Worm (Caenorhabditis elegans): ENCODE data around the gene act-5.
A peak's percentile ranks its signal among the peaks of the same experiment; 100 is the strongest.

act-5 gene

ce11 chrIII:13648540-13648939 lies 42.7 kb upstream of the act-5 start:
- TF ChIP-seq snpc-1.2 (GFP tag; IDR thresholded peaks at IDR 0.05) (no peak), zfp-2 (tag; optimal IDR thresholded peaks at IDR 0.05) (no peak), set-16 (GFP tag; IDR thresholded peaks at IDR 0.05) (peak; percentile 68), php-3 (GFP tag; IDR thresholded peaks at IDR 0.05) (no peak), unc-62 (GFP tag; optimal IDR thresholded peaks at IDR 0.05 in 1 of 2) (peak in 1 of 2 experiments; percentile 42), unc-62 (tag; optimal IDR thresholded peaks at IDR 0.05) (no peak), nhr-102 (tag; optimal IDR thresholded peaks at IDR 0.05) (no peak), ceh-44 (GFP tag; IDR thresholded peaks at IDR 0.05) (0 out of 2 replicates have a peak, but pooled peaks have one; percentile 14), vab-7 (GFP tag; IDR thresholded peaks at IDR 0.05) (no peak), hif-1 (tag; optimal IDR thresholded peaks at IDR 0.05) (no peak), nhr-77 (tag; optimal IDR thresholded peaks at IDR 0.05) (no peak), mxl-3 (GFP tag; optimal IDR thresholded peaks at IDR 0.05) (no peak), ceh-32 (tag; optimal IDR thresholded peaks at IDR 0.05; ENCODE audit: poor library complexity) (no peak)

- peak; percentile 50; the same call in 1 of the 2 replicates for TF ChIP-seq egl-43 (GFP tag; IDR thresholded peaks at IDR 0.05)
- TF ChIP-seq nhr-11 (tag; optimal IDR thresholded peaks at IDR 0.05): no peak
- no peak for TF ChIP-seq ceh-20 (GFP tag; IDR thresholded peaks at IDR 0.05)
- peak; percentile 90 for TF ChIP-seq set-16 (GFP tag; IDR thresholded peaks at IDR 0.05)
- no peak for TF ChIP-seq vab-7 (GFP tag; IDR thresholded peaks at IDR 0.05)
- no peak for TF ChIP-seq mes-2 (tag; optimal IDR thresholded peaks at IDR 0.05; ENCODE audit: poor library complexity, severe bottlenecking)
- TF ChIP-seq zip-2 (tag; optimal IDR thresholded peaks at IDR 0.05): no peak
- no peak for TF ChIP-seq hlh-30 (tag; optimal IDR thresholded peaks at IDR 0.05; ENCODE audit: insufficient read depth)
- no peak for TF ChIP-seq snpc-1.2 (GFP tag; IDR thresholded peaks at IDR 0.05)
- TF ChIP-seq dve-1 (tag; optimal IDR thresholded peaks at IDR 0.05; ENCODE audit: insufficient read depth): no peak
- TF ChIP-seq dpl-1 (GFP tag; optimal IDR thresholded peaks at IDR 0.05): no peak
- no peak for TF ChIP-seq hmg-1.1 (GFP tag; IDR thresholded peaks at IDR 0.05)
- 0 out of 2 replicates have a peak, but pooled peaks have one; percentile 33 for TF ChIP-seq D1046.2 (GFP tag; IDR thresholded peaks at IDR 0.05)
- TF ChIP-seq R02D3.7 (tag; optimal IDR thresholded peaks at IDR 0.05): no peak
- TF ChIP-seq F26F4.8 (GFP tag; conservative IDR thresholded peaks at IDR 0.05): no peak
- TF ChIP-seq lim-7 (GFP tag; IDR thresholded peaks at IDR 0.05): 0 out of 2 replicates have a peak, but pooled peaks have one; percentile 31
- no peak for TF ChIP-seq mxl-2 (GFP tag; conservative IDR thresholded peaks at IDR 0.05)
- TF ChIP-seq Y48G9A.11 (GFP tag; IDR thresholded peaks at IDR 0.05): no peak
- no peak for TF ChIP-seq madf-5 (GFP tag; IDR thresholded peaks at IDR 0.05)
- TF ChIP-seq F37D6.2 (tag; optimal IDR thresholded peaks at IDR 0.05): no peak
- no peak for TF ChIP-seq ceh-62 (tag; optimal IDR thresholded peaks at IDR 0.05)
- no peak for TF ChIP-seq ces-1 (GFP tag; optimal IDR thresholded peaks at IDR 0.05)
- TF ChIP-seq ceh-82 (tag; optimal IDR thresholded peaks at IDR 0.05): no peak
- no peak for TF ChIP-seq ctbp-1 (GFP tag; IDR thresholded peaks at IDR 0.05)
- TF ChIP-seq nhr-25 (tag; optimal IDR thresholded peaks at IDR 0.05; ENCODE audit: borderline replicate concordance, insufficient read depth): no peak
These were observed 40.1 kb upstream of the act-5 start for ce11 chrIII:13645885-13646488.

ce11 chrIII:13644279-13644678 lies 38.4 kb upstream of the act-5 start:
- TF ChIP-seq set-16 (GFP tag; IDR thresholded peaks at IDR 0.05) (peak; percentile 59), egl-43 (GFP tag; IDR thresholded peaks at IDR 0.05) (no peak)

- TF ChIP-seq ZK546.5 (tag; optimal IDR thresholded peaks at IDR 0.05) (peak in 1 of 2 experiments; percentile 86), madf-5 (GFP tag; IDR thresholded peaks at IDR 0.05) (peak; percentile 44 to 84; a peak in 1 of 4 replicates), gei-8 (GFP tag; optimal IDR thresholded peaks at IDR 0.05) (peak; percentile 87), madf-9 (GFP tag; conservative IDR thresholded peaks at IDR 0.05) (peak; percentile 96), lir-3 (tag; optimal IDR thresholded peaks at IDR 0.05) (peak; percentile 81), nhr-237 (tag; optimal IDR thresholded peaks at IDR 0.05) (peak; percentile 67), spr-3 (GFP tag; optimal IDR thresholded peaks at IDR 0.05) (peak; percentile 97), dve-1 (tag; optimal IDR thresholded peaks at IDR 0.05; ENCODE audit: insufficient read depth) (peak; percentile 100), lin-1 (GFP tag; IDR thresholded peaks at IDR 0.05) (peak; percentile 98), saeg-2 (GFP tag; IDR thresholded peaks at IDR 0.05) (peak; percentile 97), daf-12 (tag; optimal IDR thresholded peaks at IDR 0.05) (no peak), aha-1 (tag) (peak; percentile 100), F49E8.2 (tag; optimal IDR thresholded peaks at IDR 0.05; ENCODE audit: borderline replicate concordance) (peak; percentile 98)
These were observed 37.7 kb upstream of the act-5 start, which contains the start of the genes drr-2 and set-16 for ce11 chrIII:13643534-13643933. Gene drr-2, minus strand, starts transcription at chrIII:13643570. Gene set-16, plus strand, starts transcription at chrIII:13643916.

Data from whole organism, L4 larva.